Worm (Caenorhabditis elegans): ENCODE results near the gene D1054.9.

Gene D1054.9

DNA sequence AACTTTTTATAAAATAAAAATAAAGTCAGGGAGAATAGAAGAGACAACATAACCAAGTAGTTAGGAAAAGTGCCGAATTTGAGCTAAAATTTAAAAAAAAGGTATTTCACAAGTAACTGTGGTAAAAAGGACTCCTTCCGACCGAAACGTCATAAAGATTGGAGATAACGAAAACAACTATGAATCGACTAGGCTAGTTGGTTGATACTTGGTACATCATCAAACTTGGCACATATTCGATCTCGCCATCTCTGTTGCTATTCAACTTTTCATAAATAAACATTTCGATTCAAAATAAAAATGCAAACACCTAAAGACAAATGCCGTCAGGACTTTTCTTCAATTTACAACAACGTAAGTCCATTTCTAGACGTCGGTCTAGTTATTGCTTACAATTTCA lies 20.9 kb upstream of the D1054.9 start, which contains the start of gene C29A12.22:
TSS of gene C29A12.22 (plus strand) at position 301 of the 400 bp plus-strand sequence.
- no peak for TF ChIP-seq athp-1 (tag; optimal IDR thresholded peaks at IDR 0.05)
- TF ChIP-seq mxl-1 (tag; optimal IDR thresholded peaks at IDR 0.05), result no peak
- no peak for TF ChIP-seq nhr-90 (tag; optimal IDR thresholded peaks at IDR 0.05)
- no peak for TF ChIP-seq let-607 (tag; optimal IDR thresholded peaks at IDR 0.05)
- no peak for TF ChIP-seq hsf-1 (GFP tag; IDR thresholded peaks at IDR 0.05)
- TF ChIP-seq pbrm-1 (GFP tag; IDR thresholded peaks at IDR 0.05), result no peak
- no peak for TF ChIP-seq dpff-1 (tag; optimal IDR thresholded peaks at IDR 0.05)
- no peak for TF ChIP-seq gei-17 (GFP tag; optimal IDR thresholded peaks at IDR 0.05)
- TF ChIP-seq F10E7.11 (tag; optimal IDR thresholded peaks at IDR 0.05), result no peak
- no peak for TF ChIP-seq ZK185.1 (tag; optimal IDR thresholded peaks at IDR 0.05; ENCODE audit: poor library complexity, severe bottlenecking)
- TF ChIP-seq nfyb-1 (GFP tag; IDR thresholded peaks at IDR 0.05), result no peak
- TF ChIP-seq hlh-26 (GFP tag; conservative IDR thresholded peaks at IDR 0.05), result no peak
- no peak for TF ChIP-seq Y56A3A.18 (GFP tag; IDR thresholded peaks at IDR 0.05)
- no peak for TF ChIP-seq hmg-1.2 (GFP tag; IDR thresholded peaks at IDR 0.05)
- no peak for TF ChIP-seq snpc-1.3 (tag; optimal IDR thresholded peaks at IDR 0.05; ENCODE audit: insufficient read depth)
- no peak for TF ChIP-seq Y67H2A.10 (GFP tag; conservative IDR thresholded peaks at IDR 0.05)
- TF ChIP-seq repo-1 (tag; optimal IDR thresholded peaks at IDR 0.05), result no peak
- TF ChIP-seq nfya-1 (tag; optimal IDR thresholded peaks at IDR 0.05; ENCODE audit: borderline replicate concordance, insufficient read depth), result no peak

DNA sequence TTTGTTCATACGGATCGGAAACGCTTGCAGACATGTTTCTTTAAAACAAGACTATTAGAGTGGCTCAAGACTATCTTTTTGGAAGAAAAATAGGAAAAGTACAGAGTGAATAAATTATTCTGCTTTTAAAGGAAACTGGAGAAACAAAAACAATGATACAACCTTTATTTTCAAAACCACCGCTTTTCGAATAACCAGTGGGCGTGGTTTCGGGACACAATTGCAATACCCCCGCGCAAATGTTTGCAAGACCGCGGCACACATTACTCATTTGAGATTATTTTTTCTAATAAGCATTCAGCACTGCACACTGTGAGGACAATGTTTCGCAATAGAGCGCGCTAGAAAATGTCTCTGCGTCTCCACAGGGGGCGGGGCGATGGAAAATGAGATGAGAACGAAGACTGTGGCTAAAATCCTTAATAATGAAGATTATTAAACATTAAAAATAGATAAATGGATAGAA lies 17.0 kb upstream of the D1054.9 start, which contains the start of gene plrg-1:
TSS of gene plrg-1 (minus strand) at position 51 of the 466 bp plus-strand sequence.
- TF ChIP-seq nfyb-1 (GFP tag; IDR thresholded peaks at IDR 0.05) (peak; percentile 92), rcor-1 (GFP tag; IDR thresholded peaks at IDR 0.05) (peak; percentile 93), F55B11.4 (tag; optimal IDR thresholded peaks at IDR 0.05; ENCODE audit: borderline replicate concordance, insufficient read depth) (no peak), hmg-1.2 (GFP tag; IDR thresholded peaks at IDR 0.05) (peak; percentile 86), B0035.1 (tag; optimal IDR thresholded peaks at IDR 0.05) (no peak), attf-5 (GFP tag; optimal IDR thresholded peaks at IDR 0.05) (peak; percentile 97), nhr-80 (tag; optimal IDR thresholded peaks at IDR 0.05) (peak; percentile 91), nfya-1 (tag; optimal IDR thresholded peaks at IDR 0.05; ENCODE audit: borderline replicate concordance, insufficient read depth) (no peak), C06A6.2 (GFP tag; conservative IDR thresholded peaks at IDR 0.05) (peak; percentile 96), let-607 (tag; optimal IDR thresholded peaks at IDR 0.05) (peak; percentile 34 to 70), B0019.2 (GFP tag; conservative IDR thresholded peaks at IDR 0.05) (peak; percentile 73), hlh-26 (GFP tag; conservative IDR thresholded peaks at IDR 0.05) (no peak), D2030.7 (GFP tag; IDR thresholded peaks at IDR 0.05) (peak; percentile 94), ceh-91 (GFP tag; IDR thresholded peaks at IDR 0.05) (peak; percentile 83), atf-7 (tag; optimal IDR thresholded peaks at IDR 0.05) (peak; percentile 58), T26A5.8 (tag; optimal IDR thresholded peaks at IDR 0.05) (no peak), lin-54 (GFP tag; optimal IDR thresholded peaks at IDR 0.05) (peak; percentile 87), let-526 (GFP tag; IDR thresholded peaks at IDR 0.05) (no peak), snpc-1.1 (tag; optimal IDR thresholded peaks at IDR 0.05; ENCODE audit: insufficient read depth) (peak; percentile 51), ccch-3 (GFP tag; optimal IDR thresholded peaks at IDR 0.05) (no peak), sptf-2 (GFP tag; optimal IDR thresholded peaks at IDR 0.05) (no peak), nhr-120 (GFP tag; IDR thresholded peaks at IDR 0.05) (no peak), bed-2 (GFP tag; IDR thresholded peaks at IDR 0.05) (no peak), madf-8 (GFP tag; conservative IDR thresholded peaks at IDR 0.05) (peak; percentile 48; the same call in 1 of the 2 replicates), Y67H2A.10 (GFP tag; conservative IDR thresholded peaks at IDR 0.05) (peak; percentile 31; the same call in 1 of the 2 replicates), F23B12.7 (tag; optimal IDR thresholded peaks at IDR 0.05; ENCODE audit: insufficient read depth) (peak; percentile 84), nhr-179 (tag; optimal IDR thresholded peaks at IDR 0.05) (no peak), ceh-100 (GFP tag; IDR thresholded peaks at IDR 0.05) (peak; percentile 88), akir-1 (GFP tag; optimal IDR thresholded peaks at IDR 0.05) (no peak), snpc-4 (GFP tag; optimal IDR thresholded peaks at IDR 0.05) (peak; percentile 35), snpc-4 (tag; optimal IDR thresholded peaks at IDR 0.05) (peak; percentile 35 to 72 (median 70)), unc-130 (GFP tag; optimal IDR thresholded peaks at IDR 0.05) (peak; percentile 58), hmg-20 (GFP tag; IDR thresholded peaks at IDR 0.05) (peak; percentile 79), repo-1 (tag; optimal IDR thresholded peaks at IDR 0.05) (peak; percentile 38)

Measured in whole organism, young adult.